Fruit fly (Drosophila melanogaster) whole organism, embryonic: ENCODE data around the gene CG3224.
A peak's percentile ranks its signal among the peaks of the same experiment; 100 is the strongest.

Experiments
- Ada2b ChIP-seq: fragments of 200-800 bp; sonication (Bioruptor generic); IDR thresholded peaks from 2 replicates; pipeline ENCODE4 v1.3.6; 2022; ENCODE audit warnings: missing biosample characterization, missing genetic modification characterization
- Atf3 ChIP-seq: fragments of 200-800 bp; sonication (Bioruptor generic); optimal IDR thresholded peaks from 3 replicates; lab custom pipeline; 2016; ENCODE audit warnings: missing biosample characterization, missing genetic modification characterization
- Awh ChIP-seq: fragments of 200-800 bp; sonication (Bioruptor generic); IDR thresholded peaks from 2 replicates; pipeline ENCODE4, ENCODE4 v1.3.6; 2022; ENCODE audit warnings: missing biosample characterization, missing genetic modification characterization
- CG10565 ChIP-seq: fragments of 200-800 bp; sonication (Bioruptor generic); optimal IDR thresholded peaks from 3 replicates; lab custom pipeline; 2016; ENCODE audit warnings: missing biosample characterization, mild to moderate bottlenecking, missing genetic modification characterization
- CG11093 ChIP-seq: fragments of 200-800 bp; sonication (Bioruptor generic); IDR thresholded peaks from 3 replicates; pipeline ENCODE4 v1.3.6; 2022; ENCODE audit warnings: missing biosample characterization, missing genetic modification characterization
- CG12744 ChIP-seq: fragments of 200-800 bp; sonication (Bioruptor generic); optimal IDR thresholded peaks from 2 replicates; lab custom pipeline; 2016; ENCODE audit warnings: missing biosample characterization, missing genetic modification characterization
- CG12942 ChIP-seq: fragments of 200-800 bp; sonication (Bioruptor generic); optimal IDR thresholded peaks from 3 replicates; lab custom pipeline; 2016; ENCODE audit warnings: missing biosample characterization, missing genetic modification characterization
- CG13287 ChIP-seq: fragments of 200-800 bp; sonication (Bioruptor generic); IDR thresholded peaks from 2 replicates; pipeline ENCODE4 v1.3.6; 2022; ENCODE audit warnings: missing biosample characterization, missing genetic modification characterization; ENCODE audit not compliant: partially characterized antibody
- CG14860 ChIP-seq: fragments of 200-800 bp; sonication (Bioruptor generic); IDR thresholded peaks from 3 replicates; pipeline ENCODE4 v1.3.6; 2022; ENCODE audit warnings: missing biosample characterization, missing genetic modification characterization; ENCODE audit not compliant: partially characterized antibody
- CG15269 ChIP-seq: fragments of 200-800 bp; sonication (Bioruptor generic); optimal IDR thresholded peaks from 2 replicates; lab custom pipeline; 2018; ENCODE audit warnings: missing biosample characterization, mild to moderate bottlenecking, missing genetic modification characterization, moderate library complexity
- CG15479 ChIP-seq: fragments of 200-800 bp; sonication (Bioruptor generic); optimal IDR thresholded peaks from 3 replicates; lab custom pipeline; 2019; ENCODE audit warnings: missing biosample characterization, mild to moderate bottlenecking, missing genetic modification characterization, moderate library complexity
- CG15696 ChIP-seq: fragments of 200-800 bp; sonication (Bioruptor generic); optimal IDR thresholded peaks from 2 replicates; lab custom pipeline; 2019; ENCODE audit warnings: missing biosample characterization, mild to moderate bottlenecking, missing genetic modification characterization, moderate library complexity
- CG1647 ChIP-seq: fragments of 200-800 bp; sonication (Bioruptor generic); optimal IDR thresholded peaks from 3 replicates; lab custom pipeline; 2016; ENCODE audit warnings: missing biosample characterization, missing genetic modification characterization
- CG30020 ChIP-seq: fragments of 200-800 bp; optimal IDR thresholded peaks from 2 replicates; lab custom pipeline; 2019; ENCODE audit warnings: missing biosample characterization, mild to moderate bottlenecking, missing genetic modification characterization, moderate library complexity
- CG30431 ChIP-seq: fragments of 200-800 bp; sonication (Bioruptor generic); optimal IDR thresholded peaks from 2 replicates; lab custom pipeline; 2017; ENCODE audit warnings: missing biosample characterization, missing genetic modification characterization
- CG3163 ChIP-seq: fragments of 200-800 bp; sonication (Bioruptor generic); optimal IDR thresholded peaks from 3 replicates; lab custom pipeline; 2016; ENCODE audit warnings: missing biosample characterization, missing genetic modification characterization
- CG32532 ChIP-seq: fragments of 200-800 bp; sonication (Bioruptor generic); IDR thresholded peaks from 2 replicates; pipeline ENCODE4 v1.3.6; 2022; ENCODE audit warnings: missing biosample characterization, missing genetic modification characterization
- CG3726 ChIP-seq: fragments of 200-800 bp; sonication (Bioruptor generic); IDR thresholded peaks from 3 replicates; pipeline ENCODE4, ENCODE4 v1.3.6; 2022; ENCODE audit warnings: missing biosample characterization, missing genetic modification characterization
- CG6854 ChIP-seq: fragments of 200-800 bp; sonication (Bioruptor generic); optimal IDR thresholded peaks from 3 replicates; lab custom pipeline; 2017; ENCODE audit warnings: missing biosample characterization, mild to moderate bottlenecking, missing genetic modification characterization
- CG7928 ChIP-seq: fragments of 200-800 bp; sonication (Bioruptor generic); optimal IDR thresholded peaks from 2 replicates; lab custom pipeline; 2017; ENCODE audit warnings: missing biosample characterization, mild to moderate bottlenecking, missing genetic modification characterization
- CG9215 ChIP-seq: fragments of 200-800 bp; sonication (Bioruptor generic); IDR thresholded peaks from 2 replicates; pipeline ENCODE4 v1.3.6; 2022; ENCODE audit warnings: missing biosample characterization, missing genetic modification characterization
- CG9727 ChIP-seq: fragments of 200-800 bp; sonication (Bioruptor generic); optimal IDR thresholded peaks from 3 replicates; lab custom pipeline; 2017; ENCODE audit warnings: missing biosample characterization, mild to moderate bottlenecking, missing genetic modification characterization
- Chrac-16 ChIP-seq: fragments of 200-800 bp; sonication (Bioruptor generic); optimal IDR thresholded peaks from 3 replicates; lab custom pipeline; 2016; ENCODE audit warnings: missing biosample characterization, missing genetic modification characterization
- D ChIP-seq, 2 experiments: fragments of 200-800 bp in 1 of 2; fragments of >200 bp in 1 of 2; sonication (Bioruptor generic) in 1 of 2; optimal IDR thresholded peaks; 2 replicates in 1 of 2; 3 replicates in 1 of 2; lab custom pipeline; 2017; ENCODE audit warnings: mild to moderate bottlenecking in 1 of 2, missing biosample characterization in 1 of 2, missing genetic modification characterization in 1 of 2, missing genetic modification reagents in 1 of 2
- Dad ChIP-seq: fragments of 200-800 bp; sonication (Bioruptor generic); optimal IDR thresholded peaks from 3 replicates; lab custom pipeline; 2016; ENCODE audit warnings: missing biosample characterization, missing genetic modification characterization
- Drgx ChIP-seq: fragments of 200-800 bp; sonication (Bioruptor generic); IDR thresholded peaks from 2 replicates; pipeline ENCODE4 v1.3.6; 2022; ENCODE audit warnings: missing biosample characterization, missing genetic modification characterization
- HHEX ChIP-seq: fragments of 200-800 bp; sonication (Bioruptor generic); optimal IDR thresholded peaks from 3 replicates; lab custom pipeline; 2017; ENCODE audit warnings: missing biosample characterization, mild to moderate bottlenecking, missing genetic modification characterization, missing genetic modification reagents
- Hmr ChIP-seq: fragments of 200-800 bp; sonication (Bioruptor generic); optimal IDR thresholded peaks from 3 replicates; lab custom pipeline; 2017; ENCODE audit warnings: mild to moderate bottlenecking, missing biosample characterization, missing genetic modification reagents, missing genetic modification characterization
- Nf-YA ChIP-seq: fragments of 200-800 bp; sonication (Bioruptor generic); IDR thresholded peaks from 2 replicates; pipeline ENCODE4 v1.3.6; 2022; ENCODE audit warnings: missing biosample characterization, missing genetic modification characterization
- Oaz ChIP-seq: fragments of 200-800 bp; sonication (Bioruptor generic); IDR thresholded peaks from 2 replicates; pipeline ENCODE4 v1.3.6; 2022; ENCODE audit warnings: missing biosample characterization, missing genetic modification characterization
- Ravus ChIP-seq: fragments of 200-800 bp; sonication (Bioruptor generic); IDR thresholded peaks from 2 replicates; pipeline ENCODE4 v1.3.6; 2022; ENCODE audit warnings: missing biosample characterization, missing genetic modification characterization
- Stat92E ChIP-seq, 3 experiments: fragments of >200 bp in 2 of 3; fragments of 200-800 bp in 1 of 3; sonication (Bioruptor generic) in 1 of 3; optimal IDR thresholded peaks; 2 replicates each; lab custom pipeline; 2017 to 2019; ENCODE audit warnings: missing biosample characterization in 3 of 3, missing genetic modification characterization in 3 of 3, mild to moderate bottlenecking in 1 of 3, moderate library complexity in 1 of 3
- ab ChIP-seq: fragments of 200-800 bp; sonication (Bioruptor generic); optimal IDR thresholded peaks from 2 replicates; lab custom pipeline; 2016; ENCODE audit warnings: missing biosample characterization, missing genetic modification characterization
- ase ChIP-seq: fragments of 200-800 bp; sonication (Bioruptor generic); IDR thresholded peaks from 3 replicates; pipeline ENCODE4 v1.3.6; 2022; ENCODE audit warnings: missing biosample characterization, missing genetic modification characterization
- br ChIP-seq: fragments of >200 bp; optimal IDR thresholded peaks from 2 replicates; lab custom pipeline; 2017
- da ChIP-seq: fragments of 200-800 bp; sonication (Bioruptor generic); optimal IDR thresholded peaks from 2 replicates; lab custom pipeline; 2016; ENCODE audit warnings: missing biosample characterization, missing genetic modification characterization
- disco-r ChIP-seq: fragments of 200-800 bp; sonication (Bioruptor generic); optimal IDR thresholded peaks from 2 replicates; lab custom pipeline; 2016; ENCODE audit warnings: missing biosample characterization, missing genetic modification characterization
- dysf ChIP-seq: fragments of 200-800 bp; sonication (Bioruptor generic); IDR thresholded peaks from 3 replicates; pipeline ENCODE4 v1.3.6; 2022; ENCODE audit warnings: missing biosample characterization, missing genetic modification characterization
- gfzf ChIP-seq: fragments of 200-800 bp; sonication (Bioruptor generic); optimal IDR thresholded peaks from 2 replicates; lab custom pipeline; 2016; ENCODE audit warnings: missing biosample characterization, mild to moderate bottlenecking, missing genetic modification characterization, moderate library complexity
- gro ChIP-seq: fragments of 200-800 bp; sonication (Bioruptor generic); optimal IDR thresholded peaks from 2 replicates; lab custom pipeline; 2016; ENCODE audit warnings: missing biosample characterization, missing genetic modification characterization
- gsb-n ChIP-seq: fragments of 200-800 bp; sonication (Bioruptor generic); optimal IDR thresholded peaks from 3 replicates; lab custom pipeline; 2018; ENCODE audit warnings: missing biosample characterization, mild to moderate bottlenecking, missing genetic modification characterization
- jumu ChIP-seq: fragments of 200-800 bp; sonication (Bioruptor generic); optimal IDR thresholded peaks from 3 replicates; lab custom pipeline; 2016; ENCODE audit warnings: missing biosample characterization, missing genetic modification characterization
- kah ChIP-seq: fragments of 200-800 bp; sonication (Bioruptor generic); optimal IDR thresholded peaks from 2 replicates; lab custom pipeline; 2018; ENCODE audit warnings: missing biosample characterization, mild to moderate bottlenecking, missing genetic modification characterization
- klu ChIP-seq: fragments of 200-800 bp; sonication (Bioruptor generic); IDR thresholded peaks from 2 replicates; pipeline ENCODE4 v1.3.6; 2022; ENCODE audit warnings: missing biosample characterization, missing genetic modification characterization
- lbe ChIP-seq: fragments of 200-800 bp; sonication (Bioruptor generic); optimal IDR thresholded peaks from 2 replicates; lab custom pipeline; 2016; ENCODE audit warnings: missing biosample characterization, mild to moderate bottlenecking, missing genetic modification characterization
- otp ChIP-seq: fragments of 200-800 bp; sonication (Bioruptor generic); IDR thresholded peaks from 3 replicates; pipeline ENCODE4, ENCODE4 v1.3.6; 2022; ENCODE audit warnings: missing biosample characterization, missing genetic modification characterization
- pfk ChIP-seq: fragments of 200-800 bp; sonication (Bioruptor generic); optimal IDR thresholded peaks from 2 replicates; lab custom pipeline; 2018; ENCODE audit warnings: missing biosample characterization, mild to moderate bottlenecking, missing genetic modification characterization, moderate library complexity
- salm ChIP-seq: fragments of 200-800 bp; sonication (Bioruptor generic); optimal IDR thresholded peaks from 2 replicates; lab custom pipeline; 2018; ENCODE audit warnings: missing biosample characterization, mild to moderate bottlenecking, missing genetic modification characterization
- scrt ChIP-seq: fragments of 200-800 bp; sonication (Bioruptor generic); optimal IDR thresholded peaks from 2 replicates; lab custom pipeline; 2018; ENCODE audit warnings: missing biosample characterization, mild to moderate bottlenecking, missing genetic modification characterization, moderate library complexity
- tna ChIP-seq: fragments of 200-800 bp; sonication (Bioruptor generic); IDR thresholded peaks from 2 replicates; pipeline ENCODE4 v1.3.6; 2022; ENCODE audit warnings: missing biosample characterization, missing genetic modification characterization; ENCODE audit not compliant: partially characterized antibody
- unc-4 ChIP-seq: fragments of 200-800 bp; sonication (Bioruptor generic); IDR thresholded peaks from 2 replicates; pipeline ENCODE4 v1.3.6; 2022; ENCODE audit warnings: missing biosample characterization, missing genetic modification characterization; ENCODE audit not compliant: partially characterized antibody
- yki ChIP-seq: fragments of >200 bp; optimal IDR thresholded peaks from 3 replicates; lab custom pipeline; 2018

The CG3224 gene

DNA sequence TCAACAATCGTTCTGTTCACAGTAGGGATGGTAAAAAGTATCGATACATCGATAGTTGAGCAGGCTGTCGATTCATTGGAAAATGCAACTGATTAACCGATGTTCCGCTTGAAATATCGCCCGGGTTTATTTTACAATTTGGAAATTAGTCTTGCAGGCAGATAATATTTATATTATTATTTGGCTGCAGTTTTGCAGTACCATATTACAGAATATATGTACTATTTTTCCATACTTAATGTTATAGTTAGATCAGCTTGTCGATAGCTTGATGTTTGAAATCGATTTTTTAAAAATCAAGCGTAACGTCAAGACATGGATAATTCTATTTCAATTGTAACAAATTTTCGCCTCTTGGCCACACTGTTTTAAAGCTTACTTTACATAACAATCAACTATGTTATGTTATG, 33.7 kb upstream of the CG3224 start, which contains the start of gene CG14442 (continued):
- TF ChIP-seq tna (GFP tag; lab: Robert Waterston, UW) (peak; percentile 84), yki (lab: Kevin White, UChicago) (no peak), ab (GFP tag; lab: Kevin White, UChicago) (no peak), scrt (GFP tag; lab: Kevin White, UChicago) (no peak), disco-r (GFP tag; lab: Kevin White, UChicago) (no peak), CG12744 (GFP tag; lab: Kevin White, UChicago) (peak; percentile 17), Hmr (peak; percentile 56), Oaz (no peak), CG30431 (GFP tag; lab: Kevin White, UChicago) (no peak), ase (no peak), HHEX (GFP tag; lab: Kevin White, UChicago) (no peak), CG6854 (GFP tag; lab: Kevin White, UChicago) (no peak), klu (GFP tag; lab: Robert Waterston, UW) (no peak), CG7928 (GFP tag; lab: Kevin White, UChicago) (no peak), D (optimal IDR thresholded peaks at IDR 0.05; lab: Kevin White, UChicago) (no peak), D (GFP tag; optimal IDR thresholded peaks at IDR 0.05; lab: Kevin White, UChicago) (no peak), CG32532 (GFP tag; lab: Robert Waterston, UW) (no peak), CG14860 (GFP tag; lab: Robert Waterston, UW) (peak; percentile 92), gsb-n (peak; percentile 68), Ada2b (GFP tag; lab: Robert Waterston, UW) (no peak), Stat92E (GFP tag; optimal IDR thresholded peaks at IDR 0.05; lab: Kevin White, UChicago) (no peak), Atf3 (GFP tag; lab: Kevin White, UChicago) (no peak), CG9727 (GFP tag; lab: Kevin White, UChicago) (peak; percentile 2), dysf (GFP tag; lab: Robert Waterston, UW) (no peak; the same call in 2 of the 3 replicates), CG15269 (tag; lab: Kevin White, UChicago) (peak; percentile 36), CG9215 (GFP tag; lab: Robert Waterston, UW) (no peak), Chrac-16 (GFP tag; lab: Kevin White, UChicago) (no peak), gro (GFP tag; lab: Kevin White, UChicago) (peak; percentile 35), kah (GFP tag; lab: Kevin White, UChicago) (no peak), CG13287 (GFP tag; lab: Robert Waterston, UW) (peak; percentile 91), br (lab: Kevin White, UChicago) (no peak), Drgx (no peak), CG1647 (GFP tag; lab: Kevin White, UChicago) (no peak), lbe (GFP tag; lab: Kevin White, UChicago) (no peak), otp (GFP tag; lab: Robert Waterston, UW) (no peak), CG12942 (GFP tag; lab: Kevin White, UChicago) (peak; percentile 9), jumu (GFP tag; lab: Kevin White, UChicago) (no peak), Nf-YA (no peak), Dad (no peak), Ravus (GFP tag; lab: Robert Waterston, UW) (no peak), salm (tag; lab: Kevin White, UChicago) (peak; percentile 21), CG15696 (tag; lab: Kevin White, UChicago) (no peak), CG15479 (GFP tag; lab: Kevin White, UChicago) (no peak), Awh (GFP tag; lab: Robert Waterston, UW) (no peak), da (GFP tag; lab: Kevin White, UChicago) (no peak), gfzf (GFP tag; lab: Kevin White, UChicago) (peak; percentile 58), CG3726 (GFP tag; lab: Robert Waterston, UW) (no peak), CG30020 (tag; lab: Kevin White, UChicago) (peak; percentile 56), unc-4 (GFP tag; lab: Robert Waterston, UW) (peak; percentile 93), pfk (no peak), CG3163 (GFP tag; lab: Kevin White, UChicago) (no peak), CG10565 (GFP tag; lab: Kevin White, UChicago) (no peak), CG11093 (GFP tag; lab: Robert Waterston, UW) (no peak)
